Worm (Caenorhabditis elegans): ENCODE results near the gene cwp-2.

DNA sequence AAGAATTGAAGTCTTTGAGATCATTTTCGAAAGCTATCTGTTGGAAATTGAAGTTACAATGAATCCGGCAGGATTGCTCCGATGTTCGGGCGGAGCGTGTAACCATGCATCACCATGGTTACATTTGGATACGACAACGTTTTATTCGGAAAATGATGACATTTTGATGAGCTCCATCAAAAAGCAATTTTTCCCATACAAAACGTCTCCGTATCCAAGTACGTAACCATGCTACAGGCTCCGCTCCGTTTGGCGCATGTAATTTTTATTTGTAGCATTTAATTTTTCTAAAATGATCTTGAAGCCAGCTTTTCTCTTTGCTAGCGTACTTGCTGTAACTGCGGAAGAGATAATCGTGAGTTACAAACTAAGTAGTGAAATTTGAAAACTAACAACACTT is at the start of gene cwp-2, which contains the start of gene cwp-3:
- TF ChIP-seq unc-62 (GFP tag; optimal IDR thresholded peaks at IDR 0.05) (no peak), R02D3.7 (tag; optimal IDR thresholded peaks at IDR 0.05) (no peak), nhr-12 (tag; optimal IDR thresholded peaks at IDR 0.05) (no peak), aly-2 (tag; optimal IDR thresholded peaks at IDR 0.05) (no peak), zag-1 (tag; optimal IDR thresholded peaks at IDR 0.05) (no peak)
